2 fruit fly cellular contexts compared by ENCODE assay signal in genomic region chrX:10384947-10385346, dm6.
TF ChIP-seq lines count a peak whose summit lies in the region.

No protein-coding gene starts in this region.

- no peak for TF ChIP-seq CTCF in whole organism, embryonic (GFP tag; optimal IDR thresholded peaks at IDR 0.05; lab: Kevin White, UChicago)

TF ChIP-seq in whole organism, embryonic, 481 proteins besides CTCF, POLR2A, EP300 and RAD21 (continues in another document):
- no peak for TF ChIP-seq Six4 (GFP tag; optimal IDR thresholded peaks at IDR 0.05; lab: Kevin White, UChicago)
- TF ChIP-seq wek (GFP tag; optimal IDR thresholded peaks at IDR 0.05; lab: Kevin White, UChicago): no peak
- TF ChIP-seq lbe (GFP tag; optimal IDR thresholded peaks at IDR 0.05; lab: Kevin White, UChicago): no peak
- TF ChIP-seq Scr (GFP tag; IDR thresholded peaks at IDR 0.05; lab: Robert Waterston, UW; ENCODE audit: partially characterized antibody): peak; percentile 63
- no peak for TF ChIP-seq CG10274 (GFP tag; optimal IDR thresholded peaks at IDR 0.05; lab: Kevin White, UChicago)
- TF ChIP-seq CHES-1-like (GFP tag; optimal IDR thresholded peaks at IDR 0.05; lab: Kevin White, UChicago): no peak
- TF ChIP-seq fd3F (GFP tag; optimal IDR thresholded peaks at IDR 0.05; lab: Kevin White, UChicago): no peak
- no peak for TF ChIP-seq CG7745 (tag; optimal IDR thresholded peaks at IDR 0.05; lab: Kevin White, UChicago)
- TF ChIP-seq E2f2 (GFP tag; IDR thresholded peaks at IDR 0.05; lab: Robert Waterston, UW): peak; percentile 69
- TF ChIP-seq dpn (GFP tag; optimal IDR thresholded peaks at IDR 0.05; lab: Kevin White, UChicago): no peak
- peak; percentile 68 for TF ChIP-seq CG14860 (GFP tag; IDR thresholded peaks at IDR 0.05; lab: Robert Waterston, UW; ENCODE audit: partially characterized antibody)
- TF ChIP-seq CrebB (tag; optimal IDR thresholded peaks at IDR 0.05; lab: Kevin White, UChicago): no peak
- TF ChIP-seq MBD-R2 (GFP tag; IDR thresholded peaks at IDR 0.05; lab: Robert Waterston, UW): peak; percentile 48; the same call in 1 of the 2 replicates
- TF ChIP-seq eyg (GFP tag; optimal IDR thresholded peaks at IDR 0.05; lab: Kevin White, UChicago): no peak
- TF ChIP-seq nerfin-1 (tag; optimal IDR thresholded peaks at IDR 0.05; lab: Kevin White, UChicago): peak; percentile 66
- no peak for TF ChIP-seq CG4328 (GFP tag; optimal IDR thresholded peaks at IDR 0.05; lab: Kevin White, UChicago)
- TF ChIP-seq Ssrp (tag; optimal IDR thresholded peaks at IDR 0.05; lab: Kevin White, UChicago): no peak
- TF ChIP-seq crol (GFP tag; IDR thresholded peaks at IDR 0.05; lab: Robert Waterston, UW): no peak
- no peak for TF ChIP-seq fd64A (GFP tag; optimal IDR thresholded peaks at IDR 0.05; lab: Kevin White, UChicago)
- TF ChIP-seq sens (GFP tag; lab: Kevin White, UChicago): no peak
- TF ChIP-seq ap (GFP tag; IDR thresholded peaks at IDR 0.05; lab: Robert Waterston, UW): no peak
- TF ChIP-seq E2f1 (GFP tag; IDR thresholded peaks at IDR 0.05; lab: Robert Waterston, UW): no peak
- no peak for TF ChIP-seq CG10543 (GFP tag; optimal IDR thresholded peaks at IDR 0.05; lab: Kevin White, UChicago)
- TF ChIP-seq Sry-δ (GFP tag; optimal IDR thresholded peaks at IDR 0.05; lab: Kevin White, UChicago): no peak
- peak; percentile 3 for TF ChIP-seq CG15514 (GFP tag; optimal IDR thresholded peaks at IDR 0.05; lab: Kevin White, UChicago)
- TF ChIP-seq dmrt99B (tag; optimal IDR thresholded peaks at IDR 0.05; lab: Kevin White, UChicago): no peak
- no peak for TF ChIP-seq Awh (GFP tag; IDR thresholded peaks at IDR 0.05; lab: Robert Waterston, UW)
- no peak for TF ChIP-seq trem (tag; optimal IDR thresholded peaks at IDR 0.05; lab: Kevin White, UChicago)
- no peak for TF ChIP-seq NK7.1 (GFP tag; optimal IDR thresholded peaks at IDR 0.05; lab: Kevin White, UChicago)
- no peak for TF ChIP-seq CG32532 (GFP tag; IDR thresholded peaks at IDR 0.05; lab: Robert Waterston, UW)
- no peak for TF ChIP-seq Tbp (GFP tag; optimal IDR thresholded peaks at IDR 0.05; lab: Kevin White, UChicago)
- TF ChIP-seq bcd (GFP tag; optimal IDR thresholded peaks at IDR 0.05; lab: Kevin White, UChicago): no peak
- TF ChIP-seq Opbp (GFP tag; IDR thresholded peaks at IDR 0.05; lab: Robert Waterston, UW; ENCODE audit: partially characterized antibody): peak; percentile 75; the same call in 2 of the 3 replicates
- TF ChIP-seq CG12942 (GFP tag; optimal IDR thresholded peaks at IDR 0.05; lab: Kevin White, UChicago): no peak
- no peak for TF ChIP-seq Bdp1 (GFP tag; optimal IDR thresholded peaks at IDR 0.05; lab: Kevin White, UChicago)
- TF ChIP-seq CG3407 (GFP tag; optimal IDR thresholded peaks at IDR 0.05; lab: Kevin White, UChicago): no peak
- TF ChIP-seq tap (tag; optimal IDR thresholded peaks at IDR 0.05; lab: Kevin White, UChicago): no peak
- TF ChIP-seq tx (GFP tag; optimal IDR thresholded peaks at IDR 0.05; lab: Kevin White, UChicago): no peak
- no peak for TF ChIP-seq ATbp (GFP tag; optimal IDR thresholded peaks at IDR 0.05; lab: Kevin White, UChicago)
- TF ChIP-seq CG7357 (GFP tag; IDR thresholded peaks at IDR 0.05; lab: Robert Waterston, UW): no peak
- TF ChIP-seq CG13287 (GFP tag; IDR thresholded peaks at IDR 0.05; lab: Robert Waterston, UW; ENCODE audit: partially characterized antibody): peak; percentile 75
- 0 out of 2 replicates have a peak, but pooled peaks have one; percentile 18 for TF ChIP-seq CG2129 (GFP tag; IDR thresholded peaks at IDR 0.05; lab: Robert Waterston, UW; ENCODE audit: partially characterized antibody)
- no peak for TF ChIP-seq Drgx (GFP tag; IDR thresholded peaks at IDR 0.05; lab: Robert Waterston, UW)
- TF ChIP-seq bowl (GFP tag; IDR thresholded peaks at IDR 0.05; lab: Robert Waterston, UW): no peak
- TF ChIP-seq dimm (GFP tag; IDR thresholded peaks at IDR 0.05; lab: Robert Waterston, UW): no peak
- TF ChIP-seq CG7839 (tag; optimal IDR thresholded peaks at IDR 0.05; lab: Kevin White, UChicago): no peak
- TF ChIP-seq CG7786 (GFP tag; optimal IDR thresholded peaks at IDR 0.05; lab: Kevin White, UChicago): no peak

TF ChIP-seq in whole organism, prepupa, 60 proteins besides CTCF, POLR2A, EP300 and RAD21:
- TF ChIP-seq acj6 (GFP tag; optimal IDR thresholded peaks at IDR 0.05; lab: Kevin White, UChicago) (no peak), fkh (GFP tag; optimal IDR thresholded peaks at IDR 0.05; lab: Kevin White, UChicago) (peak; percentile 75), Eip78C (GFP tag; lab: Kevin White, UChicago) (peak; percentile 15), CG1621 (tag; optimal IDR thresholded peaks at IDR 0.05; lab: Kevin White, UChicago) (peak; percentile 11)
